Worm (Caenorhabditis elegans): Measurements from ENCODE around the gene C05C10.5.
A peak's percentile ranks its signal among the peaks of the same experiment; 100 is the strongest.

C05C10.5 gene

DNA sequence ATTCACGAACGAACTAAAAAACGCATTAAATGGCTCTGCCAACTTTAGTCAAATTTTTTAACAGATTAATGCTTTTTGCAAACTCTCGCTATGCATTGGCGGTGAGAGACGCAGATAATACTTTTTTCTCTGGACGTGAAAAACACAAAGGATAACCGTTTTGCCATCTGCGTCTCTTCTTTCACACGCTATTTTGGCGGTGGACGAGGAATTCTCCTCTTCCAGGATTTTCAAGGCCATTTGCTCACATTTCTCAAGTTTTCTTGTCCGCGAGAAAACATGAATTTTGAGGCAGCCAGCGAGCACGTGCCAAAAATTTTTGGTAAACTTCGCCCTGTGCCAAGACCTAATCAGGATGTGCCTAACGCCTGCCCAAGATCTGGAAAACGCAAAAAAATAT is 7.8 kb upstream of the C05C10.5 start (continued):
- TF ChIP-seq snpc-3.4 (tag; optimal IDR thresholded peaks at IDR 0.05), result no peak
- 0 out of 2 replicates have a peak, but pooled peaks have one; percentile 31 for TF ChIP-seq K11D2.4 (GFP tag; IDR thresholded peaks at IDR 0.05)
- 0 out of 2 replicates have a peak, but pooled peaks have one; percentile 20 for TF ChIP-seq zfh-2 (GFP tag; conservative IDR thresholded peaks at IDR 0.05)
- 0 out of 2 replicates have a peak, but pooled peaks have one; percentile 37 for TF ChIP-seq bed-2 (GFP tag; IDR thresholded peaks at IDR 0.05)
- TF ChIP-seq fkh-3 (tag; optimal IDR thresholded peaks at IDR 0.05), result no peak
- no peak for TF ChIP-seq ets-4 (GFP tag; optimal IDR thresholded peaks at IDR 0.05)
- no peak for TF ChIP-seq snpc-1.1 (tag; optimal IDR thresholded peaks at IDR 0.05; ENCODE audit: insufficient read depth)
- TF ChIP-seq lin-54 (GFP tag; optimal IDR thresholded peaks at IDR 0.05), result peak; percentile 39
- TF ChIP-seq dox-1 (GFP tag; IDR thresholded peaks at IDR 0.05), result peak; percentile 42; the same call in 1 of the 2 replicates
- no peak for TF ChIP-seq hlh-12 (tag; optimal IDR thresholded peaks at IDR 0.05)
- no peak for TF ChIP-seq nfya-1 (tag; optimal IDR thresholded peaks at IDR 0.05; ENCODE audit: borderline replicate concordance, insufficient read depth)
- TF ChIP-seq atf-7 (tag; optimal IDR thresholded peaks at IDR 0.05), result no peak
- no peak for TF ChIP-seq cebp-2 (GFP tag; IDR thresholded peaks at IDR 0.05)
- TF ChIP-seq lir-1 (GFP tag; conservative IDR thresholded peaks at IDR 0.05), result no peak
- TF ChIP-seq attf-3 (GFP tag; conservative IDR thresholded peaks at IDR 0.05), result no peak
- no peak for TF ChIP-seq F23B12.7 (tag; optimal IDR thresholded peaks at IDR 0.05; ENCODE audit: insufficient read depth)
- TF ChIP-seq C06A6.2 (GFP tag; conservative IDR thresholded peaks at IDR 0.05), result no peak
- no peak for TF ChIP-seq bed-1 (GFP tag; IDR thresholded peaks at IDR 0.05)
- TF ChIP-seq ZK185.1 (tag; optimal IDR thresholded peaks at IDR 0.05; ENCODE audit: poor library complexity, severe bottlenecking), result no peak
- no peak for TF ChIP-seq B0019.2 (GFP tag; conservative IDR thresholded peaks at IDR 0.05)
- TF ChIP-seq pha-4 (tag; optimal IDR thresholded peaks at IDR 0.05), result no peak
- TF ChIP-seq pbrm-1 (GFP tag; IDR thresholded peaks at IDR 0.05), result 0 out of 2 replicates have a peak, but pooled peaks have one; percentile 9
- no peak for TF ChIP-seq lin-40 (tag; optimal IDR thresholded peaks at IDR 0.05)
- TF ChIP-seq hmg-1.2 (GFP tag; IDR thresholded peaks at IDR 0.05), result peak; percentile 87
- no peak for TF ChIP-seq madf-3 (GFP tag; IDR thresholded peaks at IDR 0.05)
- TF ChIP-seq ceh-100 (GFP tag; IDR thresholded peaks at IDR 0.05), result no peak
- TF ChIP-seq ceh-27 (GFP tag; optimal IDR thresholded peaks at IDR 0.05), result peak; percentile 60
- no peak for TF ChIP-seq F37B4.10 (GFP tag; IDR thresholded peaks at IDR 0.05)
- no peak for TF ChIP-seq F10E7.11 (tag; optimal IDR thresholded peaks at IDR 0.05)
- TF ChIP-seq cebp-1 (GFP tag; IDR thresholded peaks at IDR 0.05), result no peak
- TF ChIP-seq cebp-1 (tag; optimal IDR thresholded peaks at IDR 0.05), result peak; percentile 43
- TF ChIP-seq B0261.1 (tag; optimal IDR thresholded peaks at IDR 0.05), result no peak

DNA sequence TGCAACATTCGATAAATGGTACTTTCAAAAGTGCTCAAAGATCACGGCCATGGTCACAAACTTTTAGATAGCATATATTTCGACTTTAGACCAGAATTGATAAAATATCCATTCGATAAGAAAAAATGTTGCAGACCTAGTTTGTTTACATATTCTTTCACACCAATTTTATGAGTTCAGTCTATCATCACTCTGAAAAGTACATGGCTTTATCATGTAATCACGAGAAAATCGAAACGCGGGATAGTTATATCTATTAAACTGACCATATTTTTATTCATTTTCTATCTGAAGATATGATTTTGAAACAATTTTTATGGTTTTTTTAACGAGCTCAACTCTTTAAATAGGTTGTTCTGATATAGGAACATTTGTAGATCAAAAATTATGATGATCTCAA is 7.4 kb upstream of the C05C10.5 start, which contains the start of gene pho-11:
TSS of gene pho-11 (plus strand) at position 374 of the 400 bp plus-strand sequence.
- TF ChIP-seq rpc-1 (optimal IDR thresholded peaks at IDR 0.05) (no peak), rpc-1 (tag; optimal IDR thresholded peaks at IDR 0.05) (no peak), rec-8 (tag; optimal IDR thresholded peaks at IDR 0.05) (no peak), F22D6.2 (tag; optimal IDR thresholded peaks at IDR 0.05) (no peak), F37B4.10 (GFP tag; IDR thresholded peaks at IDR 0.05) (no peak), C06A6.2 (GFP tag; conservative IDR thresholded peaks at IDR 0.05) (no peak), ceh-58 (GFP tag; IDR thresholded peaks at IDR 0.05) (no peak), F57C9.4 (tag; optimal IDR thresholded peaks at IDR 0.05) (no peak), chd-7 (tag; optimal IDR thresholded peaks at IDR 0.05) (no peak), Y79H2A.3 (GFP tag; conservative IDR thresholded peaks at IDR 0.05) (no peak), madf-10 (tag; optimal IDR thresholded peaks at IDR 0.05) (no peak), Y53F4B.3 (GFP tag; IDR thresholded peaks at IDR 0.05) (no peak), T26A5.8 (tag; optimal IDR thresholded peaks at IDR 0.05) (no peak), F49E8.2 (tag; optimal IDR thresholded peaks at IDR 0.05; ENCODE audit: insufficient read depth) (no peak), B0035.1 (tag; optimal IDR thresholded peaks at IDR 0.05) (no peak), nfyb-1 (GFP tag; IDR thresholded peaks at IDR 0.05) (no peak), ztf-6 (GFP tag; IDR thresholded peaks at IDR 0.05) (no peak)
